Worm (Caenorhabditis elegans) whole organism, L4 larva: Measurements from ENCODE around the gene T28B11.1.

ENCODE experiments used
- D1046.2 ChIP-seq: fragments of 200-800 bp; sonication (Bioruptor generic); IDR thresholded peaks from 2 replicates; pipeline ENCODE4 v1.3.6; 2022; ENCODE audit warnings: missing genetic modification characterization, missing compliant biosample characterization
- F10B5.3 ChIP-seq: sonication (generic microtip); optimal IDR thresholded peaks from 2 replicates; lab custom pipeline; 2016; ENCODE audit warnings: mild to moderate bottlenecking, missing genetic modification characterization, missing compliant biosample characterization
- F26F4.8 ChIP-seq: fragments of 200-800 bp; sonication (Bioruptor generic); conservative IDR thresholded peaks from 2 replicates; pipeline ENCODE4 v1.3.6; 2022; ENCODE audit warnings: missing genetic modification characterization, missing compliant biosample characterization
- F37D6.2 ChIP-seq: sonication (generic microtip); optimal IDR thresholded peaks from 2 replicates; lab custom pipeline; 2016; ENCODE audit warnings: mild to moderate bottlenecking, missing genetic modification characterization, missing compliant biosample characterization
- F49E8.2 ChIP-seq: sonication (generic microtip); optimal IDR thresholded peaks from 2 replicates; lab custom pipeline; 2016; ENCODE audit warnings: missing compliant biosample characterization, mild to moderate bottlenecking, missing genetic modification characterization, borderline replicate concordance
- T20F7.1 ChIP-seq: fragments of 200-800 bp; sonication (Bioruptor generic); optimal IDR thresholded peaks from 2 replicates; lab custom pipeline; 2018; ENCODE audit warnings: mild to moderate bottlenecking, missing genetic modification characterization, missing compliant biosample characterization
- T26A8.4 ChIP-seq: fragments of 200-800 bp; sonication (Bioruptor generic); IDR thresholded peaks from 2 replicates; pipeline ENCODE4 v1.3.6; 2022; ENCODE audit warnings: missing genetic modification characterization, missing compliant biosample characterization
- Y75B8A.6 ChIP-seq: fragments of 200-800 bp; sonication (Bioruptor generic); IDR thresholded peaks from 2 replicates; pipeline ENCODE4 v1.3.6; 2022; ENCODE audit warnings: missing genetic modification reagents, missing genetic modification characterization, missing compliant biosample characterization
- aha-1 ChIP-seq: fragments of 150-350 bp; peaks from one replicate; lab custom pipeline; 2014; ENCODE audit warnings: missing biosample characterization, missing genetic modification characterization
- ama-1 ChIP-seq: fragments of 150-350 bp; optimal IDR thresholded peaks from 2 replicates; lab custom pipeline; 2014; ENCODE audit warnings: inconsistent platforms, mixed read lengths
- arid-1 ChIP-seq: fragments of 200-800 bp; sonication (Bioruptor generic); conservative IDR thresholded peaks from 2 replicates; pipeline ENCODE4 v1.3.6; 2022; ENCODE audit warnings: missing genetic modification reagents, missing genetic modification characterization, missing compliant biosample characterization
- ceh-20 ChIP-seq: fragments of 200-800 bp; sonication (Bioruptor generic); IDR thresholded peaks from 2 replicates; pipeline ENCODE4 v1.3.6; 2022; ENCODE audit warnings: missing genetic modification reagents, missing genetic modification characterization, missing compliant biosample characterization
- ceh-62 ChIP-seq: sonication (generic microtip); optimal IDR thresholded peaks from 2 replicates; lab custom pipeline; 2017; ENCODE audit warnings: missing biosample characterization, missing genetic modification characterization
- ceh-82 ChIP-seq: sonication (generic microtip); optimal IDR thresholded peaks from 2 replicates; lab custom pipeline; 2017; ENCODE audit warnings: missing biosample characterization, missing genetic modification characterization
- cey-2 ChIP-seq: sonication (generic microtip); optimal IDR thresholded peaks from 3 replicates; lab custom pipeline; 2017; ENCODE audit warnings: missing genetic modification characterization, mild to moderate bottlenecking, missing compliant biosample characterization, antibody characterized with exemption, borderline replicate concordance; ENCODE audit not compliant: insufficient read depth
- ctbp-1 ChIP-seq: fragments of 200-800 bp; sonication (Bioruptor generic); IDR thresholded peaks from 2 replicates; pipeline ENCODE4 v1.3.6; 2022; ENCODE audit warnings: missing genetic modification reagents, missing genetic modification characterization, missing compliant biosample characterization
- daf-12 ChIP-seq: fragments of 150-350 bp; optimal IDR thresholded peaks from 2 replicates; lab custom pipeline; 2014; ENCODE audit warnings: missing biosample characterization, missing genetic modification reagents, missing genetic modification characterization
- daf-16 ChIP-seq, 3 experiments: sonication (generic microtip); optimal IDR thresholded peaks; 2 replicates each; lab custom pipeline; 2016 to 2017; ENCODE audit warnings: missing genetic modification characterization in 3 of 3, missing genetic modification reagents in 3 of 3, mild to moderate bottlenecking in 2 of 3, missing compliant biosample characterization in 2 of 3, missing biosample characterization in 1 of 3, moderate library complexity in 1 of 3
- daf-19 ChIP-seq: fragments of 200-800 bp; sonication (Bioruptor generic); conservative IDR thresholded peaks from 2 replicates; pipeline ENCODE4 v1.3.6; 2022; ENCODE audit warnings: missing genetic modification characterization, missing compliant biosample characterization
- daf-8 ChIP-seq: fragments of 200-800 bp; sonication (Bioruptor generic); IDR thresholded peaks from 2 replicates; pipeline ENCODE4 v1.3.6; 2022; ENCODE audit warnings: missing genetic modification characterization, missing compliant biosample characterization
- dpl-1 ChIP-seq: fragments of 150-350 bp; optimal IDR thresholded peaks from 2 replicates; lab custom pipeline; 2014; ENCODE audit warnings: missing biosample characterization, missing genetic modification reagents, missing genetic modification characterization
- egl-27 ChIP-seq: sonication (generic microtip); optimal IDR thresholded peaks from 3 replicates; lab custom pipeline; 2017; ENCODE audit warnings: missing biosample characterization, missing genetic modification reagents, missing genetic modification characterization
- hif-1 ChIP-seq, 2 experiments: sonication (generic microtip); optimal IDR thresholded peaks; 2 replicates each; lab custom pipeline; 2016 to 2017; ENCODE audit warnings: missing compliant biosample characterization in 2 of 2, missing genetic modification characterization in 2 of 2, missing genetic modification reagents in 2 of 2, missing genotype in 2 of 2, mild to moderate bottlenecking in 1 of 2
- hlh-30 ChIP-seq: sonication (generic microtip); optimal IDR thresholded peaks from 2 replicates; lab custom pipeline; 2017; ENCODE audit warnings: antibody characterized with exemption, mild to moderate bottlenecking, missing genetic modification characterization, missing compliant biosample characterization; ENCODE audit not compliant: insufficient read depth
- jun-1 ChIP-seq: fragments of 150-350 bp; optimal IDR thresholded peaks from 2 replicates; lab custom pipeline; 2014; ENCODE audit warnings: missing biosample characterization, missing genetic modification reagents, missing genetic modification characterization
- lin-15B ChIP-seq: fragments of 150-350 bp; sonication (generic microtip); optimal IDR thresholded peaks from 3 replicates; lab custom pipeline; 2014; ENCODE audit warnings: missing biosample characterization, missing genetic modification characterization
- lin-38 ChIP-seq: fragments of 200-800 bp; sonication (Bioruptor generic); IDR thresholded peaks from 2 replicates; pipeline ENCODE4 v1.3.6; 2022; ENCODE audit warnings: missing genetic modification reagents, missing genetic modification characterization, missing compliant biosample characterization
- lir-3 ChIP-seq: sonication (generic microtip); optimal IDR thresholded peaks from 2 replicates; lab custom pipeline; 2016; ENCODE audit warnings: mild to moderate bottlenecking, missing genetic modification characterization, missing compliant biosample characterization
- mep-1 ChIP-seq: fragments of 150-350 bp; sonication (generic microtip); optimal IDR thresholded peaks from 3 replicates; lab custom pipeline; 2014; ENCODE audit warnings: missing biosample characterization, missing genetic modification characterization
- mes-2 ChIP-seq: sonication (generic microtip); optimal IDR thresholded peaks from 2 replicates; lab custom pipeline; 2016; ENCODE audit warnings: missing genotype, mild to moderate bottlenecking, missing genetic modification characterization, missing compliant biosample characterization; ENCODE audit not compliant: poor library complexity, severe bottlenecking
- nhr-10 ChIP-seq: fragments of 150-350 bp; optimal IDR thresholded peaks from 2 replicates; lab custom pipeline; 2014; ENCODE audit warnings: missing biosample characterization, missing genetic modification characterization
- nhr-102 ChIP-seq: sonication (generic microtip); optimal IDR thresholded peaks from 2 replicates; lab custom pipeline; 2016; ENCODE audit warnings: mild to moderate bottlenecking, missing genetic modification characterization, moderate library complexity, missing compliant biosample characterization
- nhr-11 ChIP-seq: fragments of 150-350 bp; optimal IDR thresholded peaks from 2 replicates; lab custom pipeline; 2014; ENCODE audit warnings: missing biosample characterization, missing genetic modification characterization
- nhr-237 ChIP-seq: sonication (generic microtip); optimal IDR thresholded peaks from 2 replicates; lab custom pipeline; 2017; ENCODE audit warnings: missing biosample characterization, missing genetic modification characterization
- nhr-42 ChIP-seq: fragments of 200-800 bp; sonication (Bioruptor generic); IDR thresholded peaks from 2 replicates; pipeline ENCODE4 v1.3.6; 2022; ENCODE audit warnings: missing genetic modification characterization, missing compliant biosample characterization
- nhr-48 ChIP-seq: sonication (generic microtip); optimal IDR thresholded peaks from 2 replicates; lab custom pipeline; 2016; ENCODE audit warnings: mild to moderate bottlenecking, missing genetic modification characterization, missing compliant biosample characterization
- nhr-76 ChIP-seq: fragments of 150-350 bp; optimal IDR thresholded peaks from 2 replicates; lab custom pipeline; 2014; ENCODE audit warnings: missing biosample characterization, missing genetic modification characterization
- saeg-2 ChIP-seq: fragments of 200-800 bp; sonication (Bioruptor generic); IDR thresholded peaks from 2 replicates; pipeline ENCODE4 v1.3.6; 2022; ENCODE audit warnings: missing genetic modification reagents, missing genetic modification characterization, missing compliant biosample characterization
- snpc-1.2 ChIP-seq: fragments of 200-800 bp; sonication (Bioruptor generic); IDR thresholded peaks from 2 replicates; pipeline ENCODE4 v1.3.6; 2022; ENCODE audit warnings: missing genetic modification reagents, missing genetic modification characterization, missing compliant biosample characterization
- snpc-4 ChIP-seq: fragments of 150-350 bp; optimal IDR thresholded peaks from 2 replicates; lab custom pipeline; 2014; ENCODE audit warnings: missing biosample characterization, missing genetic modification characterization
- spr-1 ChIP-seq: sonication (generic microtip); optimal IDR thresholded peaks from 2 replicates; lab custom pipeline; 2016; ENCODE audit warnings: mild to moderate bottlenecking, missing genetic modification characterization, missing compliant biosample characterization
- spr-3 ChIP-seq: fragments of 200-800 bp; sonication (Bioruptor generic); optimal IDR thresholded peaks from 2 replicates; lab custom pipeline; 2018; ENCODE audit warnings: mild to moderate bottlenecking, missing genetic modification characterization, missing compliant biosample characterization
- tag-97 ChIP-seq: fragments of 200-800 bp; sonication (Bioruptor generic); IDR thresholded peaks from 2 replicates; pipeline ENCODE4 v1.3.6; 2022; ENCODE audit warnings: missing genetic modification characterization, missing compliant biosample characterization
- unc-130 ChIP-seq: sonication (generic microtip); optimal IDR thresholded peaks from 2 replicates; lab custom pipeline; 2016; ENCODE audit warnings: missing genetic modification reagents, missing genetic modification characterization, missing compliant biosample characterization
- unc-39 ChIP-seq: sonication (generic microtip); optimal IDR thresholded peaks from 2 replicates; lab custom pipeline; 2017; ENCODE audit warnings: missing biosample characterization, missing genetic modification characterization
- unc-62 ChIP-seq, 3 experiments: fragments of 150-350 bp in 1 of 3; sonication (generic microtip); optimal IDR thresholded peaks in 2 of 3; peaks in 1 of 3; 1 replicate in 1 of 3; 2 replicates in 2 of 3; lab custom pipeline; 2014 to 2017; ENCODE audit warnings: missing biosample characterization in 3 of 3, missing genetic modification characterization in 3 of 3, missing genetic modification reagents in 3 of 3, missing genotype in 1 of 3
- zag-1 ChIP-seq: fragments of 150-350 bp; optimal IDR thresholded peaks from 2 replicates; lab custom pipeline; 2014; ENCODE audit warnings: missing biosample characterization, missing genetic modification characterization
- zfp-2 ChIP-seq: sonication (generic microtip); optimal IDR thresholded peaks from 2 replicates; lab custom pipeline; 2016; ENCODE audit warnings: mild to moderate bottlenecking, missing genetic modification characterization, missing compliant biosample characterization
- zfp-3 ChIP-seq: fragments of 200-800 bp; sonication (Bioruptor generic); conservative IDR thresholded peaks from 2 replicates; pipeline ENCODE4 v1.3.6; 2022; ENCODE audit warnings: missing genetic modification reagents, missing genetic modification characterization, missing compliant biosample characterization
- zip-2 ChIP-seq: fragments of 150-350 bp; optimal IDR thresholded peaks from 2 replicates; lab custom pipeline; 2014; ENCODE audit warnings: missing biosample characterization, missing genetic modification characterization
- ztf-11 ChIP-seq: fragments of 150-350 bp; optimal IDR thresholded peaks from 2 replicates; lab custom pipeline; 2014; ENCODE audit warnings: missing biosample characterization, missing genetic modification characterization
- ztf-7 ChIP-seq: fragments of 150-350 bp; optimal IDR thresholded peaks from 2 replicates; lab custom pipeline; 2014; ENCODE audit warnings: missing biosample characterization, missing genetic modification characterization

T28B11.1 gene

DNA sequence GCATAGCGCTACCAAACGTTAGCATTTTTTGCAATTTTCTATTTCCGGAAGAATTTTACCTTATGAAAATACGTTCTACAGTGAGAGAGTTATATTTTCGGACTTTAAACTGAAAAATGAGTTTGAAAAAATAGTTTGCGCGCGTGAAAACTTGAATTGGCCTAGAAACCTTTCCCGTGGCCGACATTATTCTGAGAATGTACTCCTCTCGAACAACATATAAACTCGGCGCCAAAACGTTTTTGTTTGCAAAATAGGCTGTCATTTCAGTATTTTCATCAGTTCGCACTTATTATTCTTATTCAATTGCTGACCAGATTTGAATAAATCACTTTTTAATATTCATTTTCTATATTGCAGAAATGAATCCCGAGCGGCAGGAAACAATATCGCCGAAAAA lies 4.5 kb upstream of the T28B11.1 start, which contains the start of the genes mre-11 and wdr-5.3 (continued):
- no peak for TF ChIP-seq cey-2 (tag; lab: Kevin White, UChicago)
- TF ChIP-seq zfp-2 (tag; lab: Kevin White, UChicago): no peak
- no peak for TF ChIP-seq nhr-11 (tag; lab: Kevin White, UChicago)
- TF ChIP-seq T26A8.4: no peak
- TF ChIP-seq nhr-76: no peak
- TF ChIP-seq unc-62 (GFP tag; optimal IDR thresholded peaks at IDR 0.05 in 1 of 2; lab: Kevin White, UChicago): no peak
- TF ChIP-seq unc-62 (tag; optimal IDR thresholded peaks at IDR 0.05; lab: Kevin White, UChicago): no peak
- no peak for TF ChIP-seq mep-1 (tag; lab: Kevin White, UChicago)
- no peak for TF ChIP-seq zip-2 (tag; lab: Kevin White, UChicago)
- no peak for TF ChIP-seq lir-3 (tag; lab: Kevin White, UChicago)
- no peak for TF ChIP-seq ctbp-1 (GFP tag; lab: Robert Waterston, UW)
- no peak for TF ChIP-seq saeg-2 (GFP tag; lab: Robert Waterston, UW)
- TF ChIP-seq spr-1 (tag; lab: Kevin White, UChicago): no peak
- no peak for TF ChIP-seq snpc-1.2 (GFP tag; lab: Robert Waterston, UW)
- TF ChIP-seq ceh-62 (tag; lab: Kevin White, UChicago): no peak
- TF ChIP-seq daf-12: no peak
- TF ChIP-seq aha-1 (tag; lab: Kevin White, UChicago): peak; percentile 52
- no peak for TF ChIP-seq daf-19
- TF ChIP-seq ztf-11 (tag; lab: Kevin White, UChicago): no peak
- TF ChIP-seq mes-2 (tag; lab: Kevin White, UChicago): peak; percentile 98
- peak; percentile 94 for TF ChIP-seq dpl-1 (GFP tag; lab: Kevin White, UChicago)
- TF ChIP-seq unc-130 (GFP tag; lab: Kevin White, UChicago): peak; percentile 59
- no peak for TF ChIP-seq unc-39
- TF ChIP-seq zfp-3 (GFP tag; lab: Robert Waterston, UW): no peak
- TF ChIP-seq lin-38 (GFP tag; lab: Robert Waterston, UW): no peak
- TF ChIP-seq jun-1 (tag; lab: Kevin White, UChicago): no peak
- TF ChIP-seq ztf-7 (tag; lab: Kevin White, UChicago): no peak
- no peak for TF ChIP-seq F49E8.2 (tag; lab: Kevin White, UChicago)
- TF ChIP-seq snpc-4: no peak
- TF ChIP-seq egl-27 (tag; lab: Kevin White, UChicago): no peak
- TF ChIP-seq nhr-102 (tag; lab: Kevin White, UChicago): no peak
- TF ChIP-seq ama-1: no peak
- no peak for TF ChIP-seq nhr-42 (GFP tag; lab: Robert Waterston, UW)
- no peak for TF ChIP-seq hif-1 (tag; optimal IDR thresholded peaks at IDR 0.05; lab: Kevin White, UChicago)
- TF ChIP-seq T20F7.1: peak; percentile 28
- no peak for TF ChIP-seq D1046.2 (GFP tag; lab: Robert Waterston, UW)
- no peak for TF ChIP-seq daf-8 (GFP tag; lab: Robert Waterston, UW)
- TF ChIP-seq F26F4.8 (GFP tag; lab: Robert Waterston, UW): no peak
- no peak for TF ChIP-seq daf-16 (GFP tag; optimal IDR thresholded peaks at IDR 0.05; lab: Kevin White, UChicago)
- no peak for TF ChIP-seq daf-16 (tag; optimal IDR thresholded peaks at IDR 0.05; lab: Kevin White, UChicago)
- no peak for TF ChIP-seq lin-15B
- TF ChIP-seq nhr-10: no peak
- no peak for TF ChIP-seq Y75B8A.6 (GFP tag; lab: Robert Waterston, UW)
- no peak for TF ChIP-seq nhr-48
- TF ChIP-seq arid-1 (GFP tag; lab: Robert Waterston, UW): no peak
- no peak for TF ChIP-seq F10B5.3
- TF ChIP-seq tag-97: no peak
- no peak for TF ChIP-seq hlh-30 (tag; lab: Kevin White, UChicago)
- TF ChIP-seq zag-1 (tag; lab: Kevin White, UChicago): no peak
- TF ChIP-seq spr-3 (GFP tag; lab: Kevin White, UChicago): no peak
- TF ChIP-seq F37D6.2 (tag; lab: Kevin White, UChicago): no peak
- TF ChIP-seq ceh-20 (GFP tag; lab: Robert Waterston, UW): no peak
- TF ChIP-seq nhr-237 (tag; lab: Kevin White, UChicago): no peak
- TF ChIP-seq ceh-82 (tag; lab: Kevin White, UChicago): no peak
